Worm (Caenorhabditis elegans) whole organism, L2 larva: ENCODE results near the gene fntb-1.

Source experiments
- C34F6.9 ChIP-seq: fragments of 150-350 bp; optimal IDR thresholded peaks from 2 replicates; lab custom pipeline; 2014; ENCODE audit warnings: missing biosample characterization, missing genetic modification characterization
- F13H6.1 ChIP-seq: sonication (generic microtip); optimal IDR thresholded peaks from 2 replicates; lab custom pipeline; 2016; ENCODE audit warnings: missing genetic modification characterization, missing compliant biosample characterization
- R02D3.7 ChIP-seq: fragments of 150-350 bp; optimal IDR thresholded peaks from 2 replicates; lab custom pipeline; 2014; ENCODE audit warnings: missing biosample characterization, missing genetic modification characterization
- Y55F3AM.14 ChIP-seq: fragments of 200-800 bp; sonication (Bioruptor generic); optimal IDR thresholded peaks from 2 replicates; lab custom pipeline; 2018; ENCODE audit warnings: mild to moderate bottlenecking, missing genetic modification characterization, missing compliant biosample characterization
- alr-1 ChIP-seq: fragments of 150-350 bp; optimal IDR thresholded peaks from 2 replicates; lab custom pipeline; 2014; ENCODE audit warnings: missing biosample characterization, missing genetic modification characterization
- aly-2 ChIP-seq: fragments of 150-350 bp; optimal IDR thresholded peaks from 2 replicates; lab custom pipeline; 2014; ENCODE audit warnings: missing biosample characterization, missing genetic modification characterization
- ama-1 ChIP-seq: fragments of 150-350 bp; optimal IDR thresholded peaks from 2 replicates; lab custom pipeline; 2018; ENCODE audit warnings: inconsistent platforms
- blmp-1 ChIP-seq: sonication (generic microtip); optimal IDR thresholded peaks from 2 replicates; lab custom pipeline; 2017; ENCODE audit warnings: missing genetic modification characterization, mild to moderate bottlenecking, missing compliant biosample characterization, antibody characterized with exemption, moderate library complexity; ENCODE audit not compliant: insufficient read depth
- ceh-16 ChIP-seq: fragments of 150-350 bp; optimal IDR thresholded peaks from 2 replicates; lab custom pipeline; 2014; ENCODE audit warnings: missing biosample characterization, missing genetic modification characterization
- ceh-82 ChIP-seq: fragments of 150-350 bp; optimal IDR thresholded peaks from 2 replicates; lab custom pipeline; 2014; ENCODE audit warnings: missing biosample characterization, missing genetic modification characterization
- crh-2 ChIP-seq: sonication (generic microtip); optimal IDR thresholded peaks from 2 replicates; lab custom pipeline; 2017; ENCODE audit warnings: missing biosample characterization, missing genetic modification characterization
- dmd-4 ChIP-seq: sonication (generic microtip); optimal IDR thresholded peaks from 2 replicates; lab custom pipeline; 2017; ENCODE audit warnings: missing biosample characterization, missing genetic modification characterization
- egl-27 ChIP-seq: sonication (generic microtip); optimal IDR thresholded peaks from 3 replicates; lab custom pipeline; 2017; ENCODE audit warnings: missing biosample characterization, missing genetic modification reagents, missing genetic modification characterization
- elt-1 ChIP-seq: fragments of 150-350 bp; optimal IDR thresholded peaks from 2 replicates; lab custom pipeline; 2014; ENCODE audit warnings: missing biosample characterization, missing genetic modification characterization
- elt-3 ChIP-seq: sonication (generic microtip); optimal IDR thresholded peaks from 2 replicates; lab custom pipeline; 2017; ENCODE audit warnings: missing biosample characterization, missing genetic modification characterization
- fos-1 ChIP-seq: fragments of 150-350 bp; optimal IDR thresholded peaks from 2 replicates; lab custom pipeline; 2014; ENCODE audit warnings: missing biosample characterization, missing genetic modification characterization
- gmeb-1 ChIP-seq: fragments of 150-350 bp; optimal IDR thresholded peaks from 2 replicates; lab custom pipeline; 2014; ENCODE audit warnings: missing biosample characterization, missing genetic modification characterization
- lin-11 ChIP-seq: fragments of 150-350 bp; sonication (generic microtip); optimal IDR thresholded peaks from 2 replicates; lab custom pipeline; 2014; ENCODE audit warnings: missing biosample characterization, missing genetic modification characterization, inconsistent platforms, mixed read lengths
- lin-13 ChIP-seq: fragments of 150-350 bp; optimal IDR thresholded peaks from 2 replicates; lab custom pipeline; 2014; ENCODE audit warnings: missing biosample characterization, missing genetic modification reagents, missing genetic modification characterization
- lin-39 ChIP-seq: fragments of 150-350 bp; optimal IDR thresholded peaks from 2 replicates; lab custom pipeline; 2014; ENCODE audit warnings: missing biosample characterization, missing genetic modification reagents, missing genetic modification characterization
- lsy-2 ChIP-seq, 2 experiments: fragments of 150-350 bp in 1 of 2; sonication (generic microtip) in 1 of 2; optimal IDR thresholded peaks; 2 replicates each; lab custom pipeline; 2014 to 2017; ENCODE audit warnings: missing biosample characterization in 2 of 2, missing genetic modification characterization in 2 of 2
- mab-5 ChIP-seq: fragments of 150-350 bp; optimal IDR thresholded peaks from 2 replicates; lab custom pipeline; 2014; ENCODE audit warnings: missing biosample characterization, missing genetic modification characterization
- mbf-1 ChIP-seq: sonication (generic microtip); optimal IDR thresholded peaks from 2 replicates; lab custom pipeline; 2017; ENCODE audit warnings: missing biosample characterization, missing genetic modification characterization
- mdl-1 ChIP-seq, 2 experiments: fragments of 150-350 bp in 1 of 2; sonication (generic microtip) in 1 of 2; optimal IDR thresholded peaks; 2 replicates each; lab custom pipeline; 2017; ENCODE audit warnings: missing biosample characterization in 2 of 2, missing genetic modification characterization in 2 of 2
- nhr-10 ChIP-seq: sonication (generic microtip); optimal IDR thresholded peaks from 2 replicates; lab custom pipeline; 2017; ENCODE audit warnings: missing biosample characterization, missing genetic modification characterization
- nhr-11 ChIP-seq: fragments of 150-350 bp; optimal IDR thresholded peaks from 2 replicates; lab custom pipeline; 2014; ENCODE audit warnings: missing biosample characterization, missing genetic modification characterization
- nhr-12 ChIP-seq: fragments of 150-350 bp; optimal IDR thresholded peaks from 2 replicates; lab custom pipeline; 2014; ENCODE audit warnings: missing biosample characterization, missing genetic modification characterization
- nhr-129 ChIP-seq: fragments of 150-350 bp; optimal IDR thresholded peaks from 2 replicates; lab custom pipeline; 2014; ENCODE audit warnings: missing biosample characterization, missing genetic modification characterization
- nhr-21 ChIP-seq: fragments of 150-350 bp; optimal IDR thresholded peaks from 2 replicates; lab custom pipeline; 2014; ENCODE audit warnings: missing biosample characterization, missing genetic modification characterization
- nhr-23 ChIP-seq: fragments of 150-350 bp; optimal IDR thresholded peaks from 2 replicates; lab custom pipeline; 2014; ENCODE audit warnings: missing biosample characterization, missing genetic modification reagents, missing genetic modification characterization
- nhr-237 ChIP-seq: fragments of 150-350 bp; optimal IDR thresholded peaks from 2 replicates; lab custom pipeline; 2014; ENCODE audit warnings: missing biosample characterization, missing genetic modification characterization
- nhr-25 ChIP-seq: fragments of 150-350 bp; sonication (generic microtip); optimal IDR thresholded peaks from 3 replicates; lab custom pipeline; 2014; ENCODE audit warnings: missing biosample characterization, missing genetic modification characterization
- nhr-6 ChIP-seq: fragments of 150-350 bp; optimal IDR thresholded peaks from 2 replicates; lab custom pipeline; 2014; ENCODE audit warnings: missing biosample characterization, missing genetic modification characterization
- nhr-77 ChIP-seq: fragments of 150-350 bp; optimal IDR thresholded peaks from 2 replicates; lab custom pipeline; 2014; ENCODE audit warnings: missing biosample characterization, missing genetic modification characterization
- peb-1 ChIP-seq: fragments of 150-350 bp; optimal IDR thresholded peaks from 2 replicates; lab custom pipeline; 2014; ENCODE audit warnings: missing biosample characterization, missing genetic modification characterization
- sem-4 ChIP-seq: fragments of 150-350 bp; optimal IDR thresholded peaks from 2 replicates; lab custom pipeline; 2014; ENCODE audit warnings: missing biosample characterization, missing genetic modification reagents, missing genetic modification characterization
- skn-1 ChIP-seq: sonication (generic microtip); optimal IDR thresholded peaks from 2 replicates; lab custom pipeline; 2017; ENCODE audit warnings: missing biosample characterization, missing genetic modification characterization
- sma-3 ChIP-seq: sonication (generic microtip); optimal IDR thresholded peaks from 2 replicates; lab custom pipeline; 2016; ENCODE audit warnings: missing genetic modification reagents, missing genetic modification characterization, missing compliant biosample characterization
- sma-9 ChIP-seq, 2 experiments: fragments of 150-350 bp in 1 of 2; sonication (generic microtip) in 1 of 2; optimal IDR thresholded peaks; 2 replicates each; lab custom pipeline; 2014 to 2016; ENCODE audit warnings: missing genetic modification characterization in 2 of 2, mild to moderate bottlenecking in 1 of 2, missing biosample characterization in 1 of 2, missing compliant biosample characterization in 1 of 2, missing genetic modification reagents in 1 of 2, moderate library complexity in 1 of 2
- snpc-4 ChIP-seq: fragments of 150-350 bp; optimal IDR thresholded peaks from 2 replicates; lab custom pipeline; 2014; ENCODE audit warnings: missing biosample characterization, missing genetic modification characterization
- unc-39 ChIP-seq: fragments of 150-350 bp; optimal IDR thresholded peaks from 2 replicates; lab custom pipeline; 2014; ENCODE audit warnings: missing biosample characterization, missing genetic modification characterization
- unc-55 ChIP-seq: fragments of 150-350 bp; sonication (generic microtip); optimal IDR thresholded peaks from 3 replicates; lab custom pipeline; 2014; ENCODE audit warnings: missing biosample characterization, missing genetic modification reagents, missing genetic modification characterization
- unc-62 ChIP-seq: fragments of 150-350 bp; optimal IDR thresholded peaks from 2 replicates; lab custom pipeline; 2014; ENCODE audit warnings: missing biosample characterization, missing genetic modification reagents, missing genetic modification characterization
- zag-1 ChIP-seq: fragments of 150-350 bp; optimal IDR thresholded peaks from 2 replicates; lab custom pipeline; 2014; ENCODE audit warnings: missing biosample characterization, missing genetic modification characterization
- ztf-1 ChIP-seq: fragments of 200-800 bp; sonication (Bioruptor generic); conservative IDR thresholded peaks from 2 replicates; pipeline ENCODE4 v1.3.6; 2022; ENCODE audit warnings: missing genetic modification characterization, missing compliant biosample characterization
- ztf-11 ChIP-seq: sonication (generic microtip); optimal IDR thresholded peaks from 2 replicates; lab custom pipeline; 2017; ENCODE audit warnings: missing biosample characterization, missing genetic modification characterization
- ztf-4 ChIP-seq: fragments of 150-350 bp; optimal IDR thresholded peaks from 2 replicates; lab custom pipeline; 2014; ENCODE audit warnings: missing biosample characterization, missing genetic modification characterization

fntb-1 gene

DNA sequence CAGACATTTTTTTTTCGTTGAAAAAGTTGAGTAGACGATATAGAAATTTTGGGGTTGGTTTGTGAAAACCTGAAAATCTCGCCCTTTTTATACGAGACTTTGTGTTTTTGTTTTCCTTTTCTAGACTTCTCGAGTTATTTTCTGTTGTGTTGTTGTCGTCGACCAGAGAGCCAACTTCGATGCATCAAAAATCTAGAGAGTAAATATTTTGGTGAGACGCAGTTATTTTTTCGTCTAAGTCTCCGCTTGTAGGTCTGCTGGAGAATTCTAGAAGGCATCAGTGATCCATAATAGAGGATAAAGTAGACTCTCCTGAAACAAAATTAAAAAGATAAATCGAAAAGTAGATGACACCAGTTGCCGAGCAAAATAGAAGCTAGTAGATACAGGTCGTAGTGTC, 16.9 kb downstream of the fntb-1 start, which contains the start of gene F08H9.4:
F08H9.4 (minus strand) TSS at position 61 of the 400 bp plus-strand sequence.
- TF ChIP-seq gmeb-1 (no peak), unc-55 (peak; percentile 20), unc-39 (tag; lab: Kevin White, UChicago) (no peak), nhr-25 (tag; lab: Kevin White, UChicago) (no peak), nhr-129 (tag; lab: Kevin White, UChicago) (peak; percentile 0), F13H6.1 (tag; lab: Kevin White, UChicago) (no peak), snpc-4 (tag; lab: Kevin White, UChicago) (no peak), sma-3 (no peak), mbf-1 (no peak), lin-11 (tag; lab: Kevin White, UChicago) (no peak), Y55F3AM.14 (GFP tag; lab: Kevin White, UChicago) (no peak), nhr-12 (tag; lab: Kevin White, UChicago) (no peak), sem-4 (no peak), R02D3.7 (tag; lab: Kevin White, UChicago) (no peak), C34F6.9 (tag; lab: Kevin White, UChicago) (peak; percentile 45), aly-2 (tag; lab: Kevin White, UChicago) (no peak), nhr-237 (tag; lab: Kevin White, UChicago) (no peak), dmd-4 (tag; lab: Kevin White, UChicago) (no peak), unc-62 (GFP tag; lab: Kevin White, UChicago) (no peak), elt-1 (tag; lab: Kevin White, UChicago) (no peak), alr-1 (tag; lab: Kevin White, UChicago) (no peak), ama-1 (no peak), ceh-16 (tag; lab: Kevin White, UChicago) (no peak), nhr-10 (tag; lab: Kevin White, UChicago) (no peak), lin-13 (GFP tag; lab: Kevin White, UChicago) (no peak), ceh-82 (tag; lab: Kevin White, UChicago) (no peak)
- TF ChIP-seq, all 48 proteins: peak for 3

DNA sequence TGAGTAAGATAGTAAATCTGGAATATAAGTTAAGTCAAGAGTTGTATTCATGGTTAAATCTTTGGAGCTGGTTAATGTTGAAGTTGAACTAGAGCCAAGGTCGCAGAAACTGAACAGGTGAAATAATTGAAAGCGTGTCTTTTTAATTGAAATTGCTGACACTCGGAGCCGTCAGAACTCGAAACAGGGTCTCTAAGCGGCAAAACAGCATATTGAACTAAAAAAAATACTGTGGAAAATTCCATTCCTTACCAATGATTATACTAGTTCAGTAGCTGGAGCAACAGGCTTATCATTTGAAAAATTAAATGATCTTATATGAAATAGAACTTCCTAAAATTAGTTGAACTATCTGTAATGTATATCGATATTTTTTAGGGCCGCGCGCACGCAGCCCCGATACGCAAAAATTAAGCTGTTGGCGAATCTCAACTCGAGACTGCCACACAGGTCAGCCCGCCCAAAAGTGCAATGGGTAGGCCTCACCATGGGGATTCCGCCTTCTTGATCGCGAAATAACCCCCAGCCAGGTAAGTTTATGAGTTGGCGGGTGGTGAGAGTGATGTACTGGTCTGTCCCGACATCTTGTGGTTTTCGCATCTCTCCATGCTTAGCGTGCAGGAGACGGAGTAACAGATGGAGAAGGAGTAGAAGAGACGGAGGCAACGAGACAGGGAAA, 20.9 kb downstream of the fntb-1 start, which contains the start of gene srz-97:
srz-97 (minus strand) TSS at position 51 of the 679 bp plus-strand sequence.
- TF ChIP-seq nhr-237 (tag; lab: Kevin White, UChicago) = no peak
- no peak for TF ChIP-seq nhr-10 (tag; lab: Kevin White, UChicago)
- TF ChIP-seq nhr-11 = no peak
- TF ChIP-seq blmp-1 (tag; lab: Kevin White, UChicago) = no peak
- peak; percentile 20 for TF ChIP-seq egl-27 (tag; lab: Kevin White, UChicago)
- no peak for TF ChIP-seq ztf-1 (GFP tag; lab: Robert Waterston, UW)
- no peak for TF ChIP-seq nhr-6 (tag; lab: Kevin White, UChicago)
- TF ChIP-seq lsy-2 (tag; optimal IDR thresholded peaks at IDR 0.05; lab: Kevin White, UChicago) = no peak
- TF ChIP-seq mab-5 (tag; lab: Kevin White, UChicago) = no peak
- TF ChIP-seq ceh-16 (tag; lab: Kevin White, UChicago) = peak; percentile 51
- TF ChIP-seq sma-9 (GFP tag; optimal IDR thresholded peaks at IDR 0.05; lab: Kevin White, UChicago) = peak; percentile 73
- TF ChIP-seq sma-9 (tag; optimal IDR thresholded peaks at IDR 0.05; lab: Kevin White, UChicago) = no peak
- TF ChIP-seq peb-1 = no peak
- TF ChIP-seq nhr-25 (tag; lab: Kevin White, UChicago) = no peak
- TF ChIP-seq fos-1 = peak; percentile 13
- TF ChIP-seq lin-39 = no peak
- no peak for TF ChIP-seq elt-3
- TF ChIP-seq crh-2 = peak; percentile 40
- TF ChIP-seq nhr-12 (tag; lab: Kevin White, UChicago) = no peak
- TF ChIP-seq unc-62 (GFP tag; lab: Kevin White, UChicago) = no peak
- TF ChIP-seq snpc-4 (tag; lab: Kevin White, UChicago) = peak; percentile 96
- peak; percentile 19 for TF ChIP-seq lin-13 (GFP tag; lab: Kevin White, UChicago)
- no peak for TF ChIP-seq unc-39 (tag; lab: Kevin White, UChicago)
- TF ChIP-seq zag-1 (tag; lab: Kevin White, UChicago) = peak; percentile 16
- no peak for TF ChIP-seq gmeb-1
- no peak for TF ChIP-seq sem-4
- TF ChIP-seq unc-55 = no peak
- no peak for TF ChIP-seq elt-1 (tag; lab: Kevin White, UChicago)
- TF ChIP-seq C34F6.9 (tag; lab: Kevin White, UChicago) = peak; percentile 5
- TF ChIP-seq mbf-1 = no peak
- TF ChIP-seq nhr-77 (tag; lab: Kevin White, UChicago) = no peak
- TF ChIP-seq nhr-21 = peak; percentile 59
- no peak for TF ChIP-seq ztf-11 (tag; lab: Kevin White, UChicago)
- TF ChIP-seq mdl-1 (tag; optimal IDR thresholded peaks at IDR 0.05; lab: Kevin White, UChicago) = no peak
- TF ChIP-seq F13H6.1 (tag; lab: Kevin White, UChicago) = peak; percentile 3
- peak; percentile 16 for TF ChIP-seq nhr-129 (tag; lab: Kevin White, UChicago)
- no peak for TF ChIP-seq alr-1 (tag; lab: Kevin White, UChicago)
- no peak for TF ChIP-seq dmd-4 (tag; lab: Kevin White, UChicago)
- TF ChIP-seq ama-1 = peak; percentile 7
- no peak for TF ChIP-seq lin-11 (tag; lab: Kevin White, UChicago)
- TF ChIP-seq aly-2 (tag; lab: Kevin White, UChicago) = no peak
- TF ChIP-seq skn-1 (tag; lab: Kevin White, UChicago) = no peak
- no peak for TF ChIP-seq nhr-23 (tag; lab: Kevin White, UChicago)
- TF ChIP-seq sma-3 = peak; percentile 70
- no peak for TF ChIP-seq ztf-4 (tag; lab: Kevin White, UChicago)
- no peak for TF ChIP-seq ceh-82 (tag; lab: Kevin White, UChicago)
- no peak for TF ChIP-seq R02D3.7 (tag; lab: Kevin White, UChicago)
